Worm (Caenorhabditis elegans): ENCODE results near the gene Y105C5B.15.

Y105C5B.15 gene

ce11 chrIV:15941403-15941802, 10.3 kb upstream of the Y105C5B.15 start, which contains the start of gene Y105C5B.11:
Gene Y105C5B.11 (minus strand): TSS chrIV:15941503.
- TF ChIP-seq ama-1 (optimal IDR thresholded peaks at IDR 0.05) (no peak), odd-2 (tag; optimal IDR thresholded peaks at IDR 0.05) (no peak), F13H6.1 (tag; optimal IDR thresholded peaks at IDR 0.05) (no peak), pros-1 (tag; optimal IDR thresholded peaks at IDR 0.05) (no peak), C38D4.7 (GFP tag; optimal IDR thresholded peaks at IDR 0.05) (no peak), T23F11.4 (GFP tag; optimal IDR thresholded peaks at IDR 0.05) (no peak), ceh-31 (tag; optimal IDR thresholded peaks at IDR 0.05) (no peak), sdc-2 (tag; optimal IDR thresholded peaks at IDR 0.05) (no peak), unc-55 (GFP tag; optimal IDR thresholded peaks at IDR 0.05) (no peak), ceh-30 (tag; optimal IDR thresholded peaks at IDR 0.05) (no peak)

- TF ChIP-seq dve-1 (tag; optimal IDR thresholded peaks at IDR 0.05) (no peak), fkh-10 (GFP tag; optimal IDR thresholded peaks at IDR 0.05) (no peak), unc-55 (GFP tag; optimal IDR thresholded peaks at IDR 0.05) (no peak), elt-2 (tag; optimal IDR thresholded peaks at IDR 0.05) (no peak), F13H6.1 (tag; optimal IDR thresholded peaks at IDR 0.05) (no peak), hlh-15 (tag; optimal IDR thresholded peaks at IDR 0.05) (no peak), pha-4 (tag; optimal IDR thresholded peaks at IDR 0.05) (no peak), ceh-19 (GFP tag; optimal IDR thresholded peaks at IDR 0.05) (no peak), unc-86 (tag; optimal IDR thresholded peaks at IDR 0.05) (no peak), lin-11 (tag; optimal IDR thresholded peaks at IDR 0.05) (no peak), tbx-2 (tag; optimal IDR thresholded peaks at IDR 0.05) (no peak), K02D7.2 (tag; optimal IDR thresholded peaks at IDR 0.05) (no peak), dmd-4 (tag; optimal IDR thresholded peaks at IDR 0.05; ENCODE audit: borderline replicate concordance) (no peak), ama-1 (optimal IDR thresholded peaks at IDR 0.05) (no peak), syd-9 (tag; optimal IDR thresholded peaks at IDR 0.05) (no peak), sox-2 (GFP tag; IDR thresholded peaks at IDR 0.05) (no peak), mec-3 (tag; optimal IDR thresholded peaks at IDR 0.05; ENCODE audit: borderline replicate concordance) (no peak)
Observed at ce11 chrIV:15946507-15946906, 5.2 kb upstream of the Y105C5B.15 start, which contains the start of gene skr-10. Gene skr-10 (plus strand): TSS chrIV:15946807.

- TF ChIP-seq hlh-30 (tag; optimal IDR thresholded peaks at IDR 0.05; ENCODE audit: insufficient read depth) (no peak), sdc-2 (tag; optimal IDR thresholded peaks at IDR 0.05) (no peak)
Observed at ce11 chrIV:15949995-15950394, 1.7 kb upstream of the Y105C5B.15 start.

ce11 chrIV:15950838-15951581, 726 bp upstream of the Y105C5B.15 start, which contains the start of gene ifas-3:
Gene ifas-3 (minus strand): TSS chrIV:15950888.
- TF ChIP-seq hlh-15 (tag; optimal IDR thresholded peaks at IDR 0.05) (no peak), ceh-6 (GFP tag; optimal IDR thresholded peaks at IDR 0.05) (no peak), hlh-6 (tag; optimal IDR thresholded peaks at IDR 0.05) (no peak), ceh-14 (tag; optimal IDR thresholded peaks at IDR 0.05) (no peak), nhr-11 (tag; optimal IDR thresholded peaks at IDR 0.05) (no peak), che-1 (tag; optimal IDR thresholded peaks at IDR 0.05) (no peak), ceh-34 (tag; optimal IDR thresholded peaks at IDR 0.05) (no peak), unc-55 (GFP tag; optimal IDR thresholded peaks at IDR 0.05) (no peak), C38D4.7 (GFP tag; optimal IDR thresholded peaks at IDR 0.05) (no peak), fkh-6 (tag; optimal IDR thresholded peaks at IDR 0.05) (no peak), T23F11.4 (GFP tag; optimal IDR thresholded peaks at IDR 0.05) (no peak), ztf-16 (tag; optimal IDR thresholded peaks at IDR 0.05) (no peak), K02D7.2 (tag; optimal IDR thresholded peaks at IDR 0.05) (no peak), tbx-7 (tag; optimal IDR thresholded peaks at IDR 0.05) (no peak)

ce11 chrIV:15953689-15954088, 2.0 kb downstream of the Y105C5B.15 start:
- TF ChIP-seq dve-1 (tag; optimal IDR thresholded peaks at IDR 0.05) (no peak), unc-86 (tag; optimal IDR thresholded peaks at IDR 0.05) (no peak), sdc-2 (tag; optimal IDR thresholded peaks at IDR 0.05) (no peak), pros-1 (tag; optimal IDR thresholded peaks at IDR 0.05) (no peak), elt-2 (tag; optimal IDR thresholded peaks at IDR 0.05) (no peak), elt-4 (tag; optimal IDR thresholded peaks at IDR 0.05) (no peak), ahr-1 (tag; optimal IDR thresholded peaks at IDR 0.05) (no peak), ceh-34 (tag; optimal IDR thresholded peaks at IDR 0.05) (no peak), ceh-14 (tag; optimal IDR thresholded peaks at IDR 0.05) (no peak), K09A11.1 (tag; optimal IDR thresholded peaks at IDR 0.05; ENCODE audit: insufficient read depth) (no peak), gmeb-2 (tag; optimal IDR thresholded peaks at IDR 0.05) (no peak), nfya-1 (tag; optimal IDR thresholded peaks at IDR 0.05) (no peak), ceh-6 (GFP tag; optimal IDR thresholded peaks at IDR 0.05) (no peak), ceh-24 (tag; optimal IDR thresholded peaks at IDR 0.05) (no peak), sox-4 (tag; optimal IDR thresholded peaks at IDR 0.05) (no peak), ceh-22 (tag; optimal IDR thresholded peaks at IDR 0.05) (no peak), C08G9.2 (tag; optimal IDR thresholded peaks at IDR 0.05) (no peak)

All from whole organism, late embryonic.